Fruit fly (Drosophila melanogaster) whole organism, embryonic: Measurements from ENCODE around the gene ClC-c.

Source experiments
- CG31365 ChIP-seq: fragments of 200-800 bp; sonication (Bioruptor generic); optimal IDR thresholded peaks from 2 replicates; lab custom pipeline; 2018; ENCODE audit warnings: missing biosample characterization, mild to moderate bottlenecking, missing genetic modification characterization
- ind ChIP-seq: fragments of 200-800 bp; sonication (Bioruptor generic); optimal IDR thresholded peaks from 3 replicates; lab custom pipeline; 2016; ENCODE audit warnings: missing biosample characterization, missing genetic modification characterization
- twi ChIP-seq: fragments of 200-800 bp; optimal IDR thresholded peaks from 2 replicates; lab custom pipeline; 2019; ENCODE audit warnings: missing biosample characterization, mild to moderate bottlenecking, missing genetic modification characterization, moderate library complexity

DNA sequence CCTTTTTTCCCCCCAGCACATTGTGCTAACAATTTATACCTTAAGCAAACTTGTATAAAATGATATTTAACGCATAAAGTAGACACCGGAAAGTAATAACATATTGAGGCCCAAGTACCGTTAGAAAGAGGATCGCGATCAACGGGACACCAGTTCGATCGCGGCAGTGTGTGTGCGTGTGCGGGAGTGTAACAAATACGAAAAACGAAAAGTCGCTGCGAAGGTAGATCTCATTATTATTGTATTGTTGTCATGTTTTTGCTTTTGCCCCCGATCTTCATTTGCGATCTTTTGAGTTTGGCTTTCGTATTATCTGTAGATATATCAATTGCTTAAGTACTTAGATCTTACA, 41.8 kb downstream of the ClC-c start:
- TF ChIP-seq CG31365 (tag; lab: Kevin White, UChicago), result no peak
- TF ChIP-seq twi (tag; lab: Kevin White, UChicago), result no peak
- TF ChIP-seq ind, result no peak
